Fruit fly (Drosophila melanogaster) whole organism, pupa: ENCODE measurements around the gene prg.

Source experiments
- CG14655 ChIP-seq: fragments of 200-800 bp; sonication (Bioruptor generic); optimal IDR thresholded peaks from 3 replicates; lab custom pipeline; 2017; ENCODE audit warnings: mild to moderate bottlenecking, missing biosample characterization, missing genetic modification reagents, missing genetic modification characterization
- CG17806 ChIP-seq: fragments of 200-800 bp; sonication (Bioruptor generic); optimal IDR thresholded peaks from 2 replicates; lab custom pipeline; 2018; ENCODE audit warnings: missing biosample characterization, mild to moderate bottlenecking, missing genetic modification characterization, moderate library complexity
- EcR ChIP-seq: fragments of 200-800 bp; sonication (Bioruptor generic); optimal IDR thresholded peaks from 3 replicates; lab custom pipeline; 2019; ENCODE audit warnings: missing biosample characterization, missing genetic modification characterization, mild to moderate bottlenecking, moderate library complexity, missing genetic modification reagents
- Pif1A ChIP-seq: fragments of 200-800 bp; sonication (Bioruptor generic); optimal IDR thresholded peaks from 3 replicates; lab custom pipeline; 2016; ENCODE audit warnings: missing biosample characterization, missing genetic modification characterization
- Pif1B ChIP-seq: fragments of 200-800 bp; sonication (Bioruptor generic); optimal IDR thresholded peaks from 3 replicates; lab custom pipeline; 2016; ENCODE audit warnings: missing biosample characterization, missing genetic modification characterization
- gl ChIP-seq: fragments of 200-800 bp; sonication (Bioruptor generic); optimal IDR thresholded peaks from 2 replicates; lab custom pipeline; 2018; ENCODE audit warnings: missing biosample characterization, mild to moderate bottlenecking, missing genetic modification characterization

DNA sequence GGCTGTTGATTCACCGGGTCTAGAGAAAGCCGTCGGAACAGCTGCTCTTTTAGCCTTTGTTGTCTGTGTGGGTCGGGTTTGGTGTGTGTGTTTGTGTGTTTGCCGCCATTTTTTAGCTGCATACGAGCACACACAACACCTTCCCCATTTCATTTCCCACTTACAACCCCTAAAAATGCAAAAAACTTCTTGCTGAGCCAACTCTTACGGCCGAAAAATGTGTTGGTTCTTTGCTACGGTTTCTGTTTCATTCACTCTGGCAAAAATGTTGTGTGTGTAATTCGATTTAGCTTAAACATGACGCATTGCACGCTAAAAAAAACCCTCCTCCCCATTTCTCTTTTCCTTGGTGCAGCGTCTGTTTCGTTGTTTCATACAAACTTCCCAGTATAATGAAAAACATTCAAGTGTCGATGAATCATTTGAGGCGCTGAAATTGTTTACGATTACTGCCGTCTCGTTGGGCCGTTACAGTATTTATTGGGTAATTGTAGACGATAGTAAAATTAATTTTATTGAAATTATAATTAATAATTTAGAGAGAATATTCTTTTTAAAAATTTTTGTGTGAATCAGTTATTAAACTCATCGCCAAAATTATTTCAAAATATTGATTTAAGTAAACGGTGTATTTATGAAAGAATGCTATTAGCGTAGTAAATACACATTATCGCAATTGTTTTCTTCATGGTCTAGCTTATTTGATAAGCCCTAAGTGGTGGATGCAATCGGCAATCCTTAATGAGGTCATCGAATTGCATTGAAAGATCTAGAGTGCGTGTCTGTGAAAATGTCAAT, 38.1 kb upstream of the prg start:
- no peak for TF ChIP-seq EcR (GFP tag; lab: Kevin White, UChicago)
- no peak for TF ChIP-seq CG17806 (tag; lab: Kevin White, UChicago)
- TF ChIP-seq CG14655 (GFP tag; lab: Kevin White, UChicago): no peak
- no peak for TF ChIP-seq Pif1B (GFP tag; lab: Kevin White, UChicago)
- TF ChIP-seq gl (tag; lab: Kevin White, UChicago): no peak
- no peak for TF ChIP-seq Pif1A (GFP tag; lab: Kevin White, UChicago)
